ENCODE assay signal across 6 worm cellular contexts in the genomic region with DNA sequence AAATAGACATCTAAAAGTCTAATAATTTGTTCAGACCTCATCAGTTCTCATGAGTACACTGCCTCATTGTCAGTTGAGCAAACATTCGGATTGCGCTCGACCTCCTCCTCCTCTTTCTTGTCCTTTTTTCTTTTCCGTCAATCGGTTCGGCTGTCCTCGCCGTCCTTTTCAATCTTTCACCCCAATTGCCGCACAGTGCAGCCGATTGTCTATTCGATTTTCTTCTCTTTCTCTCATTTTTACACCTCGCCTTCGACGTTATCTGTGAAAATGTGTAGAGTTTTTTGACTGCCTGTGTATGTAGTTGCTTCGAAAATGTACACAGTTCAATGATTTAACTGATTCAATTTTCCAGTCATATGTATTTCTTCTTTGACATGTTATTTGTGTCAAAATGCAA.
TF ChIP-seq lines count a peak whose summit lies in the region.

No protein-coding gene starts in this region.

TF ChIP-seq in whole organism, L1 larva, 84 proteins besides CTCF, POLR2A, EP300 and RAD21 (continues in another document):
- no peak for TF ChIP-seq C04F5.9 (tag; optimal IDR thresholded peaks at IDR 0.05; lab: Kevin White, UChicago)
- TF ChIP-seq mdl-1 (tag; optimal IDR thresholded peaks at IDR 0.05; lab: Kevin White, UChicago), result no peak
- no peak for TF ChIP-seq lin-39 (tag; optimal IDR thresholded peaks at IDR 0.05; lab: Kevin White, UChicago)
- no peak for TF ChIP-seq swsn-7 (tag; optimal IDR thresholded peaks at IDR 0.05; lab: Kevin White, UChicago)
- TF ChIP-seq ceh-82 (tag; optimal IDR thresholded peaks at IDR 0.05; lab: Kevin White, UChicago), result peak in 1 of 3 experiments; percentile 25
- no peak for TF ChIP-seq ceh-88 (GFP tag; IDR thresholded peaks at IDR 0.05; lab: Robert Waterston, UW)
- no peak for TF ChIP-seq snpc-4 (tag; optimal IDR thresholded peaks at IDR 0.05; lab: Kevin White, UChicago)
- no peak for TF ChIP-seq nhr-76 (tag; optimal IDR thresholded peaks at IDR 0.05; lab: Kevin White, UChicago)
- TF ChIP-seq Y116A8C.19 (tag; optimal IDR thresholded peaks at IDR 0.05; lab: Kevin White, UChicago; ENCODE audit: borderline replicate concordance), result no peak
- TF ChIP-seq snu-23 (GFP tag; optimal IDR thresholded peaks at IDR 0.05; lab: Kevin White, UChicago), result peak; percentile 13
- no peak for TF ChIP-seq fkh-10 (GFP tag; optimal IDR thresholded peaks at IDR 0.05; lab: Kevin White, UChicago)
- TF ChIP-seq nhr-12 (tag; optimal IDR thresholded peaks at IDR 0.05; lab: Kevin White, UChicago), result no peak
- TF ChIP-seq nhr-28 (tag; optimal IDR thresholded peaks at IDR 0.05; lab: Kevin White, UChicago), result no peak
- TF ChIP-seq ztf-11 (tag; optimal IDR thresholded peaks at IDR 0.05; lab: Kevin White, UChicago), result no peak
- TF ChIP-seq egl-13 (tag; optimal IDR thresholded peaks at IDR 0.05; lab: Kevin White, UChicago), result no peak

TF ChIP-seq in whole organism, L2 larva, 48 proteins besides CTCF, POLR2A, EP300 and RAD21:
- peak; percentile 57 for TF ChIP-seq F13H6.1 (tag; optimal IDR thresholded peaks at IDR 0.05; lab: Kevin White, UChicago)
- peak; percentile 70 for TF ChIP-seq fos-1 (tag; optimal IDR thresholded peaks at IDR 0.05; lab: Kevin White, UChicago)
- no peak for TF ChIP-seq egl-27 (tag; optimal IDR thresholded peaks at IDR 0.05; lab: Kevin White, UChicago)
- TF ChIP-seq nhr-129 (tag; optimal IDR thresholded peaks at IDR 0.05; lab: Kevin White, UChicago), result peak; percentile 36
- peak; percentile 27 for TF ChIP-seq sma-9 (GFP tag; optimal IDR thresholded peaks at IDR 0.05; lab: Kevin White, UChicago)
- no peak for TF ChIP-seq sma-9 (tag; optimal IDR thresholded peaks at IDR 0.05; lab: Kevin White, UChicago)
- no peak for TF ChIP-seq ceh-16 (tag; optimal IDR thresholded peaks at IDR 0.05; lab: Kevin White, UChicago)

TF ChIP-seq in whole organism, L3 larva, 47 proteins besides CTCF, POLR2A, EP300 and RAD21:
- TF ChIP-seq nhr-67 (tag; optimal IDR thresholded peaks at IDR 0.05; lab: Kevin White, UChicago) (no peak), eor-1 (tag; optimal IDR thresholded peaks at IDR 0.05; lab: Kevin White, UChicago) (no peak), pqm-1 (tag; optimal IDR thresholded peaks at IDR 0.05; lab: Kevin White, UChicago) (peak; percentile 54), elt-1 (tag; optimal IDR thresholded peaks at IDR 0.05; lab: Kevin White, UChicago) (peak; percentile 6), egl-5 (tag; optimal IDR thresholded peaks at IDR 0.05; lab: Kevin White, UChicago) (no peak), unc-39 (tag; optimal IDR thresholded peaks at IDR 0.05; lab: Kevin White, UChicago) (no peak), ztf-11 (tag; optimal IDR thresholded peaks at IDR 0.05; lab: Kevin White, UChicago) (no peak), pha-4 (tag; optimal IDR thresholded peaks at IDR 0.05; lab: Kevin White, UChicago) (peak; percentile 67), jun-1 (tag; optimal IDR thresholded peaks at IDR 0.05; lab: Kevin White, UChicago) (no peak), elt-2 (tag; optimal IDR thresholded peaks at IDR 0.05; lab: Kevin White, UChicago) (peak; percentile 75)

TF ChIP-seq in whole organism, L4 larva, 104 proteins besides CTCF, POLR2A, EP300 and RAD21 (continues in another document):
- no peak for TF ChIP-seq sdz-12 (GFP tag; optimal IDR thresholded peaks at IDR 0.05; lab: Kevin White, UChicago)
- TF ChIP-seq set-16 (GFP tag; IDR thresholded peaks at IDR 0.05; lab: Robert Waterston, UW), result no peak
- TF ChIP-seq F37D6.2 (tag; optimal IDR thresholded peaks at IDR 0.05; lab: Kevin White, UChicago), result no peak
- peak; percentile 71 for TF ChIP-seq dmd-6 (GFP tag; IDR thresholded peaks at IDR 0.05; lab: Robert Waterston, UW)
- peak; percentile 75 for TF ChIP-seq hlh-11 (tag; optimal IDR thresholded peaks at IDR 0.05; lab: Kevin White, UChicago)
- no peak for TF ChIP-seq ctbp-1 (GFP tag; IDR thresholded peaks at IDR 0.05; lab: Robert Waterston, UW)
- no peak for TF ChIP-seq fos-1 (tag; optimal IDR thresholded peaks at IDR 0.05; lab: Kevin White, UChicago)
- TF ChIP-seq rbr-2 (tag; optimal IDR thresholded peaks at IDR 0.05; lab: Kevin White, UChicago), result no peak
- TF ChIP-seq T20F7.1 (GFP tag; optimal IDR thresholded peaks at IDR 0.05; lab: Kevin White, UChicago), result no peak
- TF ChIP-seq unc-62 (GFP tag; optimal IDR thresholded peaks at IDR 0.05 in 1 of 2; lab: Kevin White, UChicago), result peak in 1 of 2 experiments; percentile 80
- TF ChIP-seq unc-62 (tag; optimal IDR thresholded peaks at IDR 0.05; lab: Kevin White, UChicago), result no peak
- no peak for TF ChIP-seq daf-19 (GFP tag; conservative IDR thresholded peaks at IDR 0.05; lab: Robert Waterston, UW)
- TF ChIP-seq nhr-48 (tag; optimal IDR thresholded peaks at IDR 0.05; lab: Kevin White, UChicago), result peak; percentile 44
- peak; percentile 17 for TF ChIP-seq hlh-30 (tag; optimal IDR thresholded peaks at IDR 0.05; lab: Kevin White, UChicago; ENCODE audit: insufficient read depth)
- TF ChIP-seq mxl-3 (GFP tag; optimal IDR thresholded peaks at IDR 0.05; lab: Kevin White, UChicago), result peak; percentile 14
- peak in 1 of 2 experiments; percentile 38 for TF ChIP-seq mdl-1 (tag; optimal IDR thresholded peaks at IDR 0.05; lab: Kevin White, UChicago)
- TF ChIP-seq php-3 (GFP tag; IDR thresholded peaks at IDR 0.05; lab: Robert Waterston, UW), result no peak
- no peak for TF ChIP-seq egl-43 (GFP tag; IDR thresholded peaks at IDR 0.05; lab: Robert Waterston, UW)
- TF ChIP-seq mep-1 (tag; optimal IDR thresholded peaks at IDR 0.05; lab: Kevin White, UChicago), result peak; percentile 54
- no peak for TF ChIP-seq ceh-82 (tag; optimal IDR thresholded peaks at IDR 0.05; lab: Kevin White, UChicago)

TF ChIP-seq in whole organism, mixed stage, embryonic, 35 proteins besides CTCF, POLR2A, EP300 and RAD21:
- peak; percentile 34 for TF ChIP-seq pha-4 (tag; optimal IDR thresholded peaks at IDR 0.05; lab: Kevin White, UChicago)
- TF ChIP-seq sptf-1 (tag; optimal IDR thresholded peaks at IDR 0.05; lab: Kevin White, UChicago), result no peak

TF ChIP-seq in whole organism, young adult, 124 proteins besides CTCF, POLR2A, EP300 and RAD21:
- no peak for TF ChIP-seq rcor-1 (GFP tag; IDR thresholded peaks at IDR 0.05; lab: Robert Waterston, UW)
- no peak for TF ChIP-seq aptf-2 (GFP tag; conservative IDR thresholded peaks at IDR 0.05; lab: Robert Waterston, UW)
- TF ChIP-seq cebp-1 (GFP tag; IDR thresholded peaks at IDR 0.05; lab: Robert Waterston, UW), result no peak
- peak; percentile 12 for TF ChIP-seq cebp-1 (tag; optimal IDR thresholded peaks at IDR 0.05; lab: Kevin White, UChicago)
- no peak for TF ChIP-seq K12H6.12 (tag; optimal IDR thresholded peaks at IDR 0.05; lab: Kevin White, UChicago)
- TF ChIP-seq dox-1 (GFP tag; IDR thresholded peaks at IDR 0.05; lab: Robert Waterston, UW), result 0 out of 2 replicates have a peak, but pooled peaks have one; percentile 63
- TF ChIP-seq Y95B8A.8 (GFP tag; IDR thresholded peaks at IDR 0.05; lab: Robert Waterston, UW), result no peak
- TF ChIP-seq nhr-80 (tag; optimal IDR thresholded peaks at IDR 0.05; lab: Kevin White, UChicago), result peak; percentile 92
